Fruit fly (Drosophila melanogaster) S2 (cell line): Measurements from ENCODE around the gene RFeSP.

Experiments
- CG8478 ChIP-seq: fragments of >200 bp; optimal IDR thresholded peaks from 2 replicates; lab custom pipeline; 2018
- CTCF ChIP-seq, 2 experiments: fragments of >200 bp; optimal IDR thresholded peaks; 2 replicates each; lab custom pipeline; 2018

DNA sequence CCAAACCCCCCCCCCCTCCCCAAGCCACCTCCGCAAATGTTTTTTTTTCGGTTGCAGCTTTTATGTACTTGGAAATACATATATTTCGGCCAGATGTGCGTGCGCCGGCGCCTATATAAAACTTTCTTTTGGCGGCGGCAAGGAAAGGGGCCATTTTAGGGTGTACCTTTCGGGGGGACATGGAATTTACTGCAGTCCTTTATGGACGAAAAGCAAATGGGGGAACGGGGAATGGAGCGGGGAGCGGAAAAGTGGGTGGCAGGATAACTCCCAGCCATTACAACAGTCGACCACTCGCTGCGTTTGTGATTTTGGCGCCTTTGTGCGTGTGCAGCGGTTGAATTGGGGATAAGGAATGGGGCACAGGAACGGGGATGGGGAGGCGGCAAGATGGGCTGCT is 4.7 kb upstream of the RFeSP start:
- TF ChIP-seq CG8478 (lab: Kevin White, UChicago) = no peak
- TF ChIP-seq CTCF (optimal IDR thresholded peaks at IDR 0.05; lab: Kevin White, UChicago) = no peak
